Fruit fly (Drosophila melanogaster) whole organism, embryonic: ENCODE measurements around the gene Arv1.

Experiments
- CG13123 ChIP-seq: fragments of 200-800 bp; sonication (Bioruptor generic); optimal IDR thresholded peaks from 2 replicates; lab custom pipeline; 2016; ENCODE audit warnings: missing biosample characterization, missing genetic modification characterization
- CG9876 ChIP-seq: fragments of 200-800 bp; sonication (Bioruptor generic); optimal IDR thresholded peaks from 2 replicates; lab custom pipeline; 2016; ENCODE audit warnings: missing biosample characterization, missing genetic modification characterization
- D19B ChIP-seq: fragments of 200-800 bp; sonication (Bioruptor generic); optimal IDR thresholded peaks from 2 replicates; lab custom pipeline; 2017; ENCODE audit warnings: missing biosample characterization, mild to moderate bottlenecking, missing genetic modification characterization

DNA sequence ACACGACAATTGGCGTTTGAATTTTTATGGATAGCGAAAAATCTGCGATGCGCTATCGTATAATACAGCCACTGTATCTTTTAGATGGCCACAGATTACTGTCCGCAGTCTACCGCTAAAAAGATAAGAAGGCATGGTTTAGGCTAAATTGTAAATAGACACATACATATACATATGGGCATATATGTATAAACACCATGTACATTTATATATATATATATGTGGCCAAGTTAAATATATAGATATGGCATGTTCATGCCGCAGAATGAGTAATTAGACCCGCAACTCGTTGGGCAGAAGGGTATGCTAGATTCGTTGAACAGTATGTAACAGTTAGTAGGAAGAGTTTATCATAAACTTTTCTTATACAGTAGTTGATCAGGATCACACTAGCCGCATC is 32.9 kb upstream of the Arv1 start, which contains the start of gene CapaR:
- TF ChIP-seq CG13123 (GFP tag; lab: Kevin White, UChicago) (no peak), CG9876 (GFP tag; lab: Kevin White, UChicago) (no peak), D19B (peak; percentile 22)
